Worm (Caenorhabditis elegans): Measurements from ENCODE around the gene F44E5.4.

Gene F44E5.4

ce11 chrII:11751615-11752174, 7.4 kb downstream of the F44E5.4 start (continued):
- TF ChIP-seq hlh-17 (GFP tag; optimal IDR thresholded peaks at IDR 0.05; ENCODE audit: borderline replicate concordance) (no peak), elt-2 (tag; optimal IDR thresholded peaks at IDR 0.05) (no peak), fkh-4 (tag; optimal IDR thresholded peaks at IDR 0.05; ENCODE audit: borderline replicate concordance) (no peak), nhr-47 (tag; optimal IDR thresholded peaks at IDR 0.05) (peak; percentile 21), fkh-10 (GFP tag; optimal IDR thresholded peaks at IDR 0.05) (peak; percentile 65), snu-23 (GFP tag; optimal IDR thresholded peaks at IDR 0.05) (no peak), sptf-1 (tag; optimal IDR thresholded peaks at IDR 0.05) (no peak)

- TF ChIP-seq pag-3 (tag; optimal IDR thresholded peaks at IDR 0.05; ENCODE audit: borderline replicate concordance, insufficient read depth) = no peak
- peak; percentile 73 to 80 for TF ChIP-seq lsy-2 (tag; optimal IDR thresholded peaks at IDR 0.05)
- no peak for TF ChIP-seq nhr-28 (tag; optimal IDR thresholded peaks at IDR 0.05)
- no peak for TF ChIP-seq zag-1 (tag; optimal IDR thresholded peaks at IDR 0.05)
- peak; percentile 53 for TF ChIP-seq elt-2 (tag; optimal IDR thresholded peaks at IDR 0.05)
- TF ChIP-seq tbx-2 (tag; optimal IDR thresholded peaks at IDR 0.05) = peak; percentile 86
- peak; percentile 92 for TF ChIP-seq ztf-4 (tag; optimal IDR thresholded peaks at IDR 0.05)
- TF ChIP-seq Y116A8C.19 (tag; optimal IDR thresholded peaks at IDR 0.05; ENCODE audit: borderline replicate concordance) = no peak
- TF ChIP-seq ztf-11 (tag; optimal IDR thresholded peaks at IDR 0.05) = peak in 1 of 2 experiments; percentile 78
- TF ChIP-seq nhr-85 (tag) = peak; percentile 82
- TF ChIP-seq snu-23 (GFP tag; optimal IDR thresholded peaks at IDR 0.05) = peak; percentile 90
- TF ChIP-seq hpl-2 (GFP tag; optimal IDR thresholded peaks at IDR 0.05) = no peak
- TF ChIP-seq efl-1 (optimal IDR thresholded peaks at IDR 0.05) = peak; percentile 64 to 80
- peak; percentile 8 to 94 for TF ChIP-seq efl-1 (GFP tag; optimal IDR thresholded peaks at IDR 0.05 in 1 of 2)
- peak; percentile 19 for TF ChIP-seq fkh-4 (tag; optimal IDR thresholded peaks at IDR 0.05; ENCODE audit: borderline replicate concordance)
- TF ChIP-seq lin-39 (tag; optimal IDR thresholded peaks at IDR 0.05) = peak; percentile 8
- peak; percentile 54 to 59 for TF ChIP-seq lin-35 (GFP tag; optimal IDR thresholded peaks at IDR 0.05)
- TF ChIP-seq hlh-17 (GFP tag; optimal IDR thresholded peaks at IDR 0.05; ENCODE audit: borderline replicate concordance) = no peak
- peak; percentile 17 to 41 (median 40) for TF ChIP-seq dpl-1 (GFP tag; optimal IDR thresholded peaks at IDR 0.05)
- peak; percentile 29 for TF ChIP-seq nhr-76 (tag; optimal IDR thresholded peaks at IDR 0.05)
- TF ChIP-seq blmp-1 (tag; optimal IDR thresholded peaks at IDR 0.05) = peak; percentile 38
- TF ChIP-seq nhr-47 (tag; optimal IDR thresholded peaks at IDR 0.05) = peak; percentile 90
- TF ChIP-seq sup-37 (GFP tag; optimal IDR thresholded peaks at IDR 0.05) = no peak
- TF ChIP-seq ama-1 (optimal IDR thresholded peaks at IDR 0.05) = peak; percentile 39
- no peak for TF ChIP-seq hlh-4 (tag; optimal IDR thresholded peaks at IDR 0.05)
- no peak for TF ChIP-seq ceh-90 (tag; optimal IDR thresholded peaks at IDR 0.05)
- TF ChIP-seq rnt-1 (tag; optimal IDR thresholded peaks at IDR 0.05) = peak; percentile 45
- no peak for TF ChIP-seq ceh-63 (GFP tag; optimal IDR thresholded peaks at IDR 0.05)
- peak; percentile 49 to 64 for TF ChIP-seq egl-27 (tag; optimal IDR thresholded peaks at IDR 0.05)
- no peak for TF ChIP-seq ets-5 (GFP tag; IDR thresholded peaks at IDR 0.05)
- TF ChIP-seq nhr-20 (tag; optimal IDR thresholded peaks at IDR 0.05) = peak; percentile 82
- TF ChIP-seq mdl-1 (tag; optimal IDR thresholded peaks at IDR 0.05) = peak in 1 of 2 experiments; percentile 54
- no peak for TF ChIP-seq ces-1 (GFP tag; optimal IDR thresholded peaks at IDR 0.05)
- TF ChIP-seq isw-1 (GFP tag; IDR thresholded peaks at IDR 0.05) = peak; percentile 37; the same call in 1 of the 2 replicates
- TF ChIP-seq irx-1 (tag; optimal IDR thresholded peaks at IDR 0.05) = peak; percentile 86
- TF ChIP-seq unc-98 (GFP tag; IDR thresholded peaks at IDR 0.05) = no peak
- no peak for TF ChIP-seq vab-15 (tag; optimal IDR thresholded peaks at IDR 0.05)
- peak; percentile 47; the same call in 1 of the 2 replicates for TF ChIP-seq mab-9 (GFP tag; IDR thresholded peaks at IDR 0.05)
- TF ChIP-seq nhr-12 (tag; optimal IDR thresholded peaks at IDR 0.05) = no peak
- peak; percentile 63; the same call in 1 of the 2 replicates for TF ChIP-seq ceh-88 (GFP tag; IDR thresholded peaks at IDR 0.05)
- TF ChIP-seq skn-1 (tag; optimal IDR thresholded peaks at IDR 0.05) = peak; percentile 69
- peak; percentile 56 for TF ChIP-seq ceh-8 (GFP tag; optimal IDR thresholded peaks at IDR 0.05)
- no peak for TF ChIP-seq pqm-1 (tag; optimal IDR thresholded peaks at IDR 0.05)
- peak; percentile 52 for TF ChIP-seq lir-3 (tag; optimal IDR thresholded peaks at IDR 0.05; ENCODE audit: poor library complexity)
- TF ChIP-seq unc-130 (tag; optimal IDR thresholded peaks at IDR 0.05) = peak; percentile 51
- peak; percentile 70 for TF ChIP-seq dsc-1 (tag; optimal IDR thresholded peaks at IDR 0.05)
Observed at ce11 chrII:11749490-11750172, 9.5 kb downstream of the F44E5.4 start.
